Worm (Caenorhabditis elegans): Measurements from ENCODE around the gene flp-20.
"Not testable (repeated sequence)": the region's sequence is repeated elsewhere in the genome, so short reads cannot be mapped to it uniquely, and the experiment has no call there.

flp-20 gene

DNA sequence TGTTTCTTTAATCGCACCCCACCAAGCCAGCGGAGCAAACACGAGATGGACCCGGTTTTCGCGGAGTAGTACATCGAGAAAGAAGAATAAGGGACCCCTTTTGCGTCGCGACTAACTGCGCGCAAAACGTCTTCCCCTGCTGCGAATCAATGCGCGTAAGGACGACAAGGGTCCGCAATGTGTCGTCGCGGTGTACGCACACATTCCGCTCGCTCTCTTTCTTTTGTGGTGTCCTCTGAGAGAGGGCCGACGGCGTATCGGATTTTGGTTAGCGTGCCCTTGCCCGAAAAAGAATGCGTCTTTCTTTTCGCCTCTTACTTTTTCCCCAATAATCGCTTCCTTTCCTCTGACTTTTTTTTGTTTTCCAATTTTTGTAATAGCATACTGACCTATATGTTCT lies 11.9 kb downstream of the flp-20 start:
- TF ChIP-seq egrh-3 (GFP tag; IDR thresholded peaks at IDR 0.05) (no peak), ceh-27 (GFP tag; optimal IDR thresholded peaks at IDR 0.05) (peak; percentile 73), ekl-4 (GFP tag; IDR thresholded peaks at IDR 0.05) (peak; percentile 36; the same call in 1 of the 2 replicates), snpc-1.3 (tag; optimal IDR thresholded peaks at IDR 0.05; ENCODE audit: insufficient read depth) (no peak), K12H6.12 (tag; optimal IDR thresholded peaks at IDR 0.05) (peak; percentile 53), lin-40 (tag; optimal IDR thresholded peaks at IDR 0.05) (peak; percentile 70), K11D2.4 (GFP tag; IDR thresholded peaks at IDR 0.05) (peak; percentile 61), unc-62 (GFP tag; optimal IDR thresholded peaks at IDR 0.05) (no peak), hmg-1.2 (GFP tag; IDR thresholded peaks at IDR 0.05) (no peak), madf-10 (tag; optimal IDR thresholded peaks at IDR 0.05) (peak; percentile 38), sea-2 (GFP tag; IDR thresholded peaks at IDR 0.05) (no peak), lag-1 (GFP tag; IDR thresholded peaks at IDR 0.05) (0 out of 2 replicates have a peak, but pooled peaks have one; percentile 49), F55B11.4 (tag; optimal IDR thresholded peaks at IDR 0.05; ENCODE audit: borderline replicate concordance, insufficient read depth) (no peak), ztf-26 (tag; optimal IDR thresholded peaks at IDR 0.05) (peak; percentile 38), attf-5 (GFP tag; optimal IDR thresholded peaks at IDR 0.05) (no peak), chd-7 (tag; optimal IDR thresholded peaks at IDR 0.05) (peak; percentile 24)

DNA sequence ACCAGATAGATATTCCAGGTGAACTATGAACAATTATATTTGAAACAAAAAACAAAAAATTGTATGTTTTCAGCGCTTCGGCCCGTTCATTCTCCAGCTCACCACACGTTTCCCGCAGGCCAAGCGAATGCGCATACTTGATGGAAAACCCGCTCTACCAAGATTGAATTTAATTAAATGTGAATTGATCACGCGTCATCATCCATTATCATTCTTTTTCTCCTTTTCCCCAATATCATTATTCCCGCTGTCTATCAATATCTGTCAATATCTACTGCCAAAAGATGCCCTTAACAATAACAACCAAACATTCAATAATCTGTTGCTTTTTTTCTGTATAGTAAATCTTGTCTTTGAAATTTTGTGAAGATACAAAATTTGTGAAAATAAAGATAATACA lies 13.5 kb downstream of the flp-20 start:
- TF ChIP-seq K12H6.12 (tag; optimal IDR thresholded peaks at IDR 0.05), result no peak
- no peak for TF ChIP-seq hlh-26 (GFP tag; conservative IDR thresholded peaks at IDR 0.05)
- TF ChIP-seq C17E4.6 (GFP tag; IDR thresholded peaks at IDR 0.05), result no peak
- TF ChIP-seq ceh-91 (GFP tag; IDR thresholded peaks at IDR 0.05), result no peak

DNA sequence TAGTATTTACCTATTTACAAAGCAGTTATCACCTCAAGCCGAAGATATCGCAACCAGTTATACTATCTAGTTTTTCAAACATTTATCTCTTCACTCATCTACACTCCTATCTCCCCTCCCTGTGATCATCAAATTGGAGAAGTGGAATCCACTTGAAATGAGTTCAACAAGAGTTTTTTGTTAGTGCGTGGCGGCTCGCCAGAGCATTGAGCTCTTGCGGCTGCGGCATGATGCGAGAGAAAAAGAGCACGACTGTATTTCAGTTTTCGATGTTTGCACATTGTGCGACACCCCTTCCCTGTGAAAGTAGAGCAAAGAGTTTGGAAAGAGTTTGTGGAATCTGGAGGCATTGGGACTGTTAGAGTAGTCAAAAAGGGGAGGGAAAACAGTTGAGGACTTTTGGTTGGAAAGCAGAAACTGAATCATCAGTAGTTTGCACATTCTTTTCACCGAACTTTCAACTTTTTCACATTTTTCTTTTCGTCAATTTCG lies 18.9 kb downstream of the flp-20 start, which contains the start of gene T20B5.2:
Gene T20B5.2 (plus strand): TSS at position 442 of the 492 bp plus-strand sequence.
- TF ChIP-seq sdz-38 (tag; optimal IDR thresholded peaks at IDR 0.05) (no peak), madf-8 (GFP tag; conservative IDR thresholded peaks at IDR 0.05) (no peak), F52B5.7 (tag; optimal IDR thresholded peaks at IDR 0.05) (no peak), D2030.7 (GFP tag; IDR thresholded peaks at IDR 0.05) (no peak), F49E8.2 (tag; optimal IDR thresholded peaks at IDR 0.05; ENCODE audit: insufficient read depth) (no peak), cebp-2 (GFP tag; IDR thresholded peaks at IDR 0.05) (no peak), madf-10 (tag; optimal IDR thresholded peaks at IDR 0.05) (no peak), ztf-28 (GFP tag; IDR thresholded peaks at IDR 0.05) (no peak)

DNA sequence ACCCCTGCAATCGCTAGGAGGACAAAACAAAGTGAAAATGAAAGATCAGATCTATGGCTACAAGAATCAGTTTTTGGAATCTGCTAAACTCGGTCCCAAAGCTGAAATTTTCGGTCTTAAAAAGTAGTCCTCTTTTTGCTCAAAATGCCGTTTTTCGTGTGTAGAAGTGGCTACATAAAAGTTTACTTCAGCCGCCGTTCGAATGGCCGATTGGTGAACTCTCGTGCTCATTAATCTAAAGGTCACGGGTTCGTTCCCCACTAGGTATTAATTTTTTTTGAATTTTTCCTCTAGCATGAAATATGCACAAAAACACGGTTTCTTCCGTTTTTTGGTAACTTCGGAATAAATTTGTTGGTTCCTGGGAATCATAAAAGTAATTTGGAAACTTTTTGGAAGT lies 23.9 kb downstream of the flp-20 start:
- TF ChIP-seq tbp1 (GFP tag; optimal IDR thresholded peaks at IDR 0.05) (peak; percentile 75), D2030.7 (GFP tag; IDR thresholded peaks at IDR 0.05) (peak; percentile 29; the same call in 1 of the 2 replicates), ceh-100 (GFP tag; IDR thresholded peaks at IDR 0.05) (0 out of 2 replicates have a peak, but pooled peaks have one; percentile 23), Y53F4B.3 (GFP tag; IDR thresholded peaks at IDR 0.05) (0 out of 2 replicates have a peak, but pooled peaks have one; percentile 14), cebp-2 (GFP tag; IDR thresholded peaks at IDR 0.05) (0 out of 2 replicates have a peak, but pooled peaks have one; percentile 16), lin-26 (GFP tag; IDR thresholded peaks at IDR 0.05) (peak; percentile 87), B0261.1 (tag; optimal IDR thresholded peaks at IDR 0.05) (peak; percentile 23), rpc-1 (tag; optimal IDR thresholded peaks at IDR 0.05) (peak; percentile 45), egl-44 (GFP tag; IDR thresholded peaks at IDR 0.05) (0 out of 2 replicates have a peak, but pooled peaks have one; percentile 29), ceh-40 (GFP tag; IDR thresholded peaks at IDR 0.05) (peak; percentile 71; the same call in 1 of the 2 replicates)
- not testable (repeated sequence) for TF ChIP-seq rpc-1 (optimal IDR thresholded peaks at IDR 0.05)

Data from whole organism, young adult.